Worm (Caenorhabditis elegans): ENCODE measurements around the gene T03E6.9.

The T03E6.9 gene

DNA sequence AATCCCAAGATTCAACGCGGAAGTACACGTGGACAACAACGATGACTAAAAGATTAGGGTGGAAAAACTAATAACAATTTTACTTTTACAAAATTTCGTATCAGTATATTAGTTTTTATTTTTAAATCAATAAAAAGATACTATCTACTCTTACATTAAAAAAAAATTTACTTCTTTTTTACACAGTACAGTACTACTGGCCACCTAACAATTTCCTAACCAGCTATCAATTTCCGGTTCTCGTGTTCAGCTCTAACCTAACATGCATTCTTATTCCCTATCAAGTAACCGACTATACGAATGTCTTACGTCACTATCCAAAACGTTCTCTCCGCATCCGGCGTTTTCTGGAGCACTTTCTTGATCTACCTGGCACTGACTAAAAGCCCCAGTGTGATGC, 29.1 kb upstream of the T03E6.9 start, which contains the start of gene srd-21:
srd-21 (plus strand) TSS at position 301 of the 400 bp plus-strand sequence.
- no peak for TF ChIP-seq nhr-41 (GFP tag; IDR thresholded peaks at IDR 0.05)
- peak; percentile 58 for TF ChIP-seq aha-1 (tag)
- peak in 1 of 2 experiments; percentile 27 for TF ChIP-seq unc-62 (GFP tag; optimal IDR thresholded peaks at IDR 0.05 in 1 of 2)
- TF ChIP-seq unc-62 (tag; optimal IDR thresholded peaks at IDR 0.05), result no peak
- no peak for TF ChIP-seq lin-38 (GFP tag; IDR thresholded peaks at IDR 0.05)

DNA sequence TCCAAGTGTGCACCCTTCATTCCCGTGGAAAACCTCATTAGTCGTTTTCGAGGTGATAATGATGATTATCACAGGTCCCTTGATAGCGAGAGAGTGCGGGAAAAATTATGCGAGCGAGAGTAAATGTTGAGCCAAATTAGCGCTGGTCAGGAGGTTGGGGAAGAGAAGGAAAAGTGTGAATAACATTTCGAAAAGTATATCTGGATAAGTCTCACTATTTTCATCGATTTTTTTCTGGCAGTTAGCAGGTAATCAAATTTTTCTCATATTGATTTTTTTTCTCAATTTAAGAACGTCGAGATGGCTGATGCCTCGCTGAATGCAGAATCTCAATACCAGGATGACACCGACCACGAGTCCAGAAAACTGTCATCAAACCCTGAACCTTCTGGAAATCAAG, 28.5 kb upstream of the T03E6.9 start, which contains the start of gene W06G6.2:
W06G6.2 (plus strand) TSS at position 301 of the 400 bp plus-strand sequence.
- TF ChIP-seq fkh-10 (GFP tag; optimal IDR thresholded peaks at IDR 0.05) (no peak), nhr-102 (tag; optimal IDR thresholded peaks at IDR 0.05) (no peak), R02D3.7 (tag; optimal IDR thresholded peaks at IDR 0.05) (no peak), Y5F2A.4 (GFP tag; optimal IDR thresholded peaks at IDR 0.05) (no peak), mdt-29 (GFP tag; IDR thresholded peaks at IDR 0.05) (no peak), nhr-77 (tag; optimal IDR thresholded peaks at IDR 0.05) (no peak), zip-2 (tag; optimal IDR thresholded peaks at IDR 0.05) (no peak), spr-3 (GFP tag; optimal IDR thresholded peaks at IDR 0.05) (no peak), ceh-44 (GFP tag; IDR thresholded peaks at IDR 0.05) (no peak), mes-2 (tag; optimal IDR thresholded peaks at IDR 0.05; ENCODE audit: poor library complexity, severe bottlenecking) (no peak), nhr-111 (GFP tag; optimal IDR thresholded peaks at IDR 0.05) (no peak), ZK337.2 (GFP tag; IDR thresholded peaks at IDR 0.05) (no peak), nhr-41 (GFP tag; IDR thresholded peaks at IDR 0.05) (no peak), fos-1 (tag; optimal IDR thresholded peaks at IDR 0.05) (no peak), zip-11 (GFP tag; IDR thresholded peaks at IDR 0.05) (no peak)

DNA sequence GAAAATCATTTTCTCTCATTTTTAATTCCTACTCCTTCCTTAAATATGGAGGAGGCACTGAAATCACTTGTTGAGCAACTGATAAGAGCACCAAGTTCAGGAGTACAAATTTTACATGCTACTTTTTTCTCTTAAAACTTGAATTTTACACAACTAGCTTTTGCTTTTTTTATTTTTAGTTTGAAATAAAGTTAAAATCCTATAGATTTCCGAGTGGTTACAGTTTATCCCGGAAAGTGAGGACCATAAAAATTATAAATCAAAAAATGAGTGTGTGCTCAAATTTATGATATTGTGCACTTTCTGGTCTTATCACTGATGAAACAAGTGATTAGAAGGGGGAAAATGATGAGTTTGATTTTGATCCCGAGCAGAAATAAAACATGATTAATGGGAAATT, 27.4 kb upstream of the T03E6.9 start, which contains the start of gene oac-53:
oac-53 (minus strand) TSS at position 9 of the 400 bp plus-strand sequence.
- TF ChIP-seq mxl-3 (GFP tag; optimal IDR thresholded peaks at IDR 0.05), result no peak
- peak; percentile 7 for TF ChIP-seq nhr-28 (tag; optimal IDR thresholded peaks at IDR 0.05)
- peak; percentile 62 for TF ChIP-seq pqm-1 (tag; optimal IDR thresholded peaks at IDR 0.05)
- no peak for TF ChIP-seq ceh-82 (tag; optimal IDR thresholded peaks at IDR 0.05)
- peak; percentile 4 for TF ChIP-seq hlh-11 (tag; optimal IDR thresholded peaks at IDR 0.05)
- no peak for TF ChIP-seq F10B5.3 (tag; optimal IDR thresholded peaks at IDR 0.05)
- peak; percentile 59; the same call in 1 of the 2 replicates for TF ChIP-seq php-3 (GFP tag; IDR thresholded peaks at IDR 0.05)

DNA sequence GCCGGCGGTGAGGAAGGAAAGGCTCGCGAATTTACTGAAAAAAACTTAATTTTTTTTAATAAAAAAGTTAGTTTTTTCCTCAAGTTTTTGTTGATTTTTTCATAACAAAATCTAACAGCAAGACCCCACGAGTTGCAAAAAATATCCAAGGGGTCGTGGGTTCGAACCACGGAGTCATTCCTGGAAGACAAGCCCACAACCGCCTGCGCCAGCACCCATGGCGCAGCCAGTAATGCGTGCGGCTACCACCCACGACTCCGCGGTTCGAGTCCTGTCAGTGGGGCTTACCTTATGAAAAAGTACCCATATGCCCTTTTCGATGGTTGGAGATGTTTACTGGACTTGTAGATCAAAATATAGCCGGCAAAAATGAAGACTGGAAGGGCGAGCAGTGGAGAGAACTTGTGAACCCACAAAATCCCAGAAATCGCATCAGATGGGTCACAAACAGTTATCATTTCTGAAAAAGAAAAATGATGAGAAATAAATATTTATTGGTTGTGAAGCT, 22.3 kb upstream of the T03E6.9 start, which contains the start of gene Y70C5A.2:
Y70C5A.2 (minus strand) TSS at position 458 of the 508 bp plus-strand sequence.
- TF ChIP-seq Y75B8A.6 (GFP tag; IDR thresholded peaks at IDR 0.05) (no peak), unc-62 (GFP tag; optimal IDR thresholded peaks at IDR 0.05 in 1 of 2) (peak in 1 of 2 experiments; percentile 20), unc-62 (tag; optimal IDR thresholded peaks at IDR 0.05) (no peak), ctbp-1 (GFP tag; IDR thresholded peaks at IDR 0.05) (no peak), snpc-1.2 (GFP tag; IDR thresholded peaks at IDR 0.05) (0 out of 2 replicates have a peak, but pooled peaks have one; percentile 9)

DNA sequence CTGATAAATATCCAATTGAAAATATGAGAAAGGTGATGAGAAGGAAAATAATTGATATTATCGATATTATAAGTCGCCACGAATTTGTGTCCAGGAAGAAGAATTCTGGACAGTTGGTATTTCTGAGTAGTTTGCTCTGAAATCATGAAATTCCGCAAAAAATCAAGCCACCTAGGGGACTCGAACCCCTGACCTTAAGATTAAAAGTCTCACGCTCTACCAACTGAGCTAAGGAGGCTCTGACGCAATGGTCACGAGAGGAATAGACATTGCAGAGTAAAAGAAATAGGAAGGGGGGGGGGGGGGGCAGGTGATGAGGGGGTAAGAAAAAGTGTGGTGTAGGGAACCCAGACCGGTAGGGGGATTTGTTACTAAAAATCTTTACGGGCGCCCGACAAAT, 21.4 kb upstream of the T03E6.9 start:
- TF ChIP-seq duxl-1 (tag; optimal IDR thresholded peaks at IDR 0.05; ENCODE audit: poor library complexity) (no peak), arid-1 (GFP tag; conservative IDR thresholded peaks at IDR 0.05) (peak; percentile 49; the same call in 1 of the 2 replicates), nhr-111 (GFP tag; optimal IDR thresholded peaks at IDR 0.05) (peak; percentile 1), mep-1 (tag; optimal IDR thresholded peaks at IDR 0.05) (no peak), lim-7 (GFP tag; IDR thresholded peaks at IDR 0.05) (peak; percentile 77), F37D6.2 (tag; optimal IDR thresholded peaks at IDR 0.05) (no peak), attf-4 (tag; optimal IDR thresholded peaks at IDR 0.05) (no peak), D1046.2 (GFP tag; IDR thresholded peaks at IDR 0.05) (0 out of 2 replicates have a peak, but pooled peaks have one; percentile 53), unc-62 (GFP tag; optimal IDR thresholded peaks at IDR 0.05 in 1 of 2) (no peak), unc-62 (tag; optimal IDR thresholded peaks at IDR 0.05) (no peak), Y5F2A.4 (GFP tag; optimal IDR thresholded peaks at IDR 0.05) (no peak), T26A8.4 (GFP tag; IDR thresholded peaks at IDR 0.05) (peak; percentile 27; the same call in 1 of the 2 replicates), daf-8 (GFP tag; IDR thresholded peaks at IDR 0.05) (no peak), lsy-2 (tag; optimal IDR thresholded peaks at IDR 0.05) (no peak), daf-12 (tag; optimal IDR thresholded peaks at IDR 0.05) (no peak), Y105C5A.15 (GFP tag; IDR thresholded peaks at IDR 0.05) (no peak), lir-3 (tag; optimal IDR thresholded peaks at IDR 0.05) (no peak), dmd-6 (GFP tag; IDR thresholded peaks at IDR 0.05) (peak; percentile 38), php-3 (GFP tag; IDR thresholded peaks at IDR 0.05) (no peak), mdt-29 (GFP tag; IDR thresholded peaks at IDR 0.05) (0 out of 2 replicates have a peak, but pooled peaks have one; percentile 26)
